Fruit fly (Drosophila melanogaster): ENCODE results near the gene Inx2.
A peak's percentile ranks its signal among the peaks of the same experiment; 100 is the strongest.

Gene Inx2

dm6 chrX:7001135-7001769 lies 2.8 kb downstream of the Inx2 start (continued):
- peak; percentile 36; the same call in 1 of the 2 replicates for TF ChIP-seq NFAT (GFP tag; IDR thresholded peaks at IDR 0.05)
- no peak for TF ChIP-seq hb (GFP tag; IDR thresholded peaks at IDR 0.05; ENCODE audit: partially characterized antibody)
- 0 out of 4 replicates have a peak, but pooled peaks have one; percentile 1 for TF ChIP-seq Gug (GFP tag; IDR thresholded peaks at IDR 0.05)

DNA sequence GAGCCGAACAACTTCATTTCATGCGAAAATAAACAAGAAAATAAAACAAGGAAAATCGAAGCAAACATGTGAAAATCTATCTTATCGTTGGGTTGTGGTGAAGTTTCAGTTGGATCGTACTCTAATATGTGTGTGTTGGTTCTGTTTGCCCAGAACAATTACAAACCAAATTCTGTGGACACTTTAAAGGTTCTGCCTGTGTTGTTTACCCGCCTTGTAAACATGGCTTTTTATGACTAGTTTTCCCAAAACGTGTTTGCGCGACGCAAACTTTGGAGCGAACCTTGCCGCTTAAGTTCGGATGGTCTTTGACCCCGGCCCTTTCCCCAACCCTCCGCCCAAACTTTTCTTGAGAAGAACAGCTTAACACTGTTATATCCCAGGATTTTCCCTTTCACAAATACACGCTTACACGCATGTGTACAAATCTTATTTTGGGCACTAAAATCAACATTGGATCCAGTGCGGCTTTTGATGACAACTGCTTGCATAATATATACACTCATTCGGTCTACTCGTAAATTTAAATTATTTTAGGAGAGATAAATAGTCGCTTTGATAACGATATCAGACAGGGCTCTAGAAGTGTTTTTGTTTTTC lies 5.7 kb downstream of the Inx2 start:
- TF ChIP-seq CG9932 (GFP tag; IDR thresholded peaks at IDR 0.05) (0 out of 2 replicates have a peak, but pooled peaks have one; percentile 5), Spps (tag; optimal IDR thresholded peaks at IDR 0.05) (peak; percentile 86), abd-A (tag; optimal IDR thresholded peaks at IDR 0.05) (no peak), tap (tag; optimal IDR thresholded peaks at IDR 0.05) (peak; percentile 69), her (GFP tag; optimal IDR thresholded peaks at IDR 0.05) (peak; percentile 87), Fer1 (GFP tag; optimal IDR thresholded peaks at IDR 0.05) (peak; percentile 74), phol (tag; optimal IDR thresholded peaks at IDR 0.05) (no peak), CG43689 (GFP tag; IDR thresholded peaks at IDR 0.05) (no peak), jumu (GFP tag; optimal IDR thresholded peaks at IDR 0.05) (peak; percentile 68), peb (GFP tag; IDR thresholded peaks at IDR 0.05) (peak; percentile 50; the same call in 1 of the 2 replicates), Ets65A (GFP tag) (peak; percentile 65), hkb (optimal IDR thresholded peaks at IDR 0.05) (no peak), hkb (GFP tag; IDR thresholded peaks at IDR 0.05) (peak; percentile 86), YL-1 (GFP tag; optimal IDR thresholded peaks at IDR 0.05) (peak; percentile 97), CG12104 (GFP tag; optimal IDR thresholded peaks at IDR 0.05) (peak; percentile 87), slp2 (GFP tag; optimal IDR thresholded peaks at IDR 0.05) (peak; percentile 68), Poxn (GFP tag; IDR thresholded peaks at IDR 0.05) (no peak), CG10462 (GFP tag; optimal IDR thresholded peaks at IDR 0.05) (peak; percentile 87), CG17568 (GFP tag; optimal IDR thresholded peaks at IDR 0.05) (peak; percentile 93), sr (GFP tag; IDR thresholded peaks at IDR 0.05) (peak; percentile 54; the same call in 1 of the 3 replicates), CG15601 (tag; optimal IDR thresholded peaks at IDR 0.05) (peak; percentile 96), dmrt99B (tag; optimal IDR thresholded peaks at IDR 0.05) (peak; percentile 58), CG12071 (GFP tag; optimal IDR thresholded peaks at IDR 0.05) (peak; percentile 80), hbn (GFP tag; IDR thresholded peaks at IDR 0.05; ENCODE audit: partially characterized antibody) (no peak), Aef1 (GFP tag; IDR thresholded peaks at IDR 0.05) (no peak), CG4424 (GFP tag; optimal IDR thresholded peaks at IDR 0.05) (peak; percentile 72), wdn (GFP tag; IDR thresholded peaks at IDR 0.05) (peak; percentile 67), Hand (GFP tag; optimal IDR thresholded peaks at IDR 0.05) (no peak), CG1792 (GFP tag; optimal IDR thresholded peaks at IDR 0.05) (peak; percentile 77), Hr51 (GFP tag; optimal IDR thresholded peaks at IDR 0.05) (peak in 1 of 2 experiments; percentile 89), CG34376 (GFP tag; optimal IDR thresholded peaks at IDR 0.05) (peak; percentile 39), dysf (GFP tag; IDR thresholded peaks at IDR 0.05) (peak; percentile 51; the same call in 1 of the 3 replicates), zen2 (GFP tag; IDR thresholded peaks at IDR 0.05; ENCODE audit: partially characterized antibody) (no peak), CG16813 (GFP tag; IDR thresholded peaks at IDR 0.05; ENCODE audit: partially characterized antibody) (no peak), Deaf1 (tag; optimal IDR thresholded peaks at IDR 0.05) (peak; percentile 19), ap (GFP tag; IDR thresholded peaks at IDR 0.05) (no peak), inv (GFP tag; IDR thresholded peaks at IDR 0.05; ENCODE audit: partially characterized antibody) (no peak), HLH54F (GFP tag; optimal IDR thresholded peaks at IDR 0.05) (peak; percentile 26), Sox100B (GFP tag; optimal IDR thresholded peaks at IDR 0.05) (peak; percentile 85), CG13424 (tag; optimal IDR thresholded peaks at IDR 0.05) (peak; percentile 73), ind (GFP tag; optimal IDR thresholded peaks at IDR 0.05) (peak; percentile 8), fd3F (GFP tag; optimal IDR thresholded peaks at IDR 0.05) (peak; percentile 51), Meics (GFP tag; optimal IDR thresholded peaks at IDR 0.05) (peak; percentile 74), lbe (GFP tag; optimal IDR thresholded peaks at IDR 0.05) (no peak)
